Worm (Caenorhabditis elegans) whole organism, mixed stage, embryonic: ENCODE measurements around the gene Y51H7BR.4.
"Not testable (repeated sequence)": the region's sequence is repeated elsewhere in the genome, so short reads cannot be mapped to it uniquely, and the experiment has no call there.

Experiments used
- M03D4.4 ChIP-seq: sonication (generic microtip); optimal IDR thresholded peaks from 2 replicates; lab custom pipeline; 2017; ENCODE audit warnings: mild to moderate bottlenecking, missing genetic modification characterization, missing compliant biosample characterization
- bed-3 ChIP-seq: fragments of 200-800 bp; sonication (Bioruptor generic); optimal IDR thresholded peaks from 3 replicates; lab custom pipeline; 2018; ENCODE audit warnings: mild to moderate bottlenecking, missing genetic modification characterization, moderate library complexity, missing compliant biosample characterization
- ceh-39 ChIP-seq: fragments of 150-350 bp; optimal IDR thresholded peaks from 2 replicates; lab custom pipeline; 2014; ENCODE audit warnings: missing biosample characterization, missing genetic modification characterization
- ceh-43 ChIP-seq: fragments of 200-800 bp; sonication (Bioruptor generic); optimal IDR thresholded peaks from 2 replicates; lab custom pipeline; 2018; ENCODE audit warnings: mild to moderate bottlenecking, missing genetic modification characterization, moderate library complexity, missing compliant biosample characterization
- ceh-83 ChIP-seq: fragments of 200-800 bp; sonication (Bioruptor generic); optimal IDR thresholded peaks from 2 replicates; lab custom pipeline; 2018; ENCODE audit warnings: mild to moderate bottlenecking, missing genetic modification characterization, missing compliant biosample characterization
- ces-1 ChIP-seq: fragments of 150-350 bp; optimal IDR thresholded peaks from 2 replicates; lab custom pipeline; 2014; ENCODE audit warnings: missing biosample characterization, missing genetic modification reagents, missing genetic modification characterization
- cnd-1 ChIP-seq: fragments of 200-800 bp; sonication (Bioruptor generic); optimal IDR thresholded peaks from 2 replicates; lab custom pipeline; 2018; ENCODE audit warnings: mild to moderate bottlenecking, missing genetic modification characterization, missing compliant biosample characterization
- drap-1 ChIP-seq: fragments of 200-800 bp; sonication (Bioruptor generic); optimal IDR thresholded peaks from 3 replicates; lab custom pipeline; 2018; ENCODE audit warnings: mild to moderate bottlenecking, missing genetic modification characterization, missing compliant biosample characterization
- elt-1 ChIP-seq: sonication (generic microtip); optimal IDR thresholded peaks from 2 replicates; lab custom pipeline; 2017; ENCODE audit warnings: missing genetic modification characterization, mild to moderate bottlenecking, missing compliant biosample characterization, antibody characterized with exemption, moderate library complexity, borderline replicate concordance; ENCODE audit not compliant: insufficient read depth
- flh-1 ChIP-seq: fragments of 200-800 bp; sonication (Bioruptor generic); optimal IDR thresholded peaks from 2 replicates; lab custom pipeline; 2018; ENCODE audit warnings: mild to moderate bottlenecking, missing genetic modification characterization, moderate library complexity, missing compliant biosample characterization
- ham-2 ChIP-seq: fragments of 200-800 bp; sonication (Bioruptor generic); optimal IDR thresholded peaks from 2 replicates; lab custom pipeline; 2018; ENCODE audit warnings: mild to moderate bottlenecking, missing genetic modification characterization, missing compliant biosample characterization
- lin-13 ChIP-seq: fragments of 150-350 bp; optimal IDR thresholded peaks from 2 replicates; lab custom pipeline; 2014; ENCODE audit warnings: missing biosample characterization, missing genetic modification characterization
- lin-32 ChIP-seq: fragments of 200-800 bp; sonication (Bioruptor generic); optimal IDR thresholded peaks from 2 replicates; lab custom pipeline; 2018; ENCODE audit warnings: mild to moderate bottlenecking, missing genetic modification characterization, missing compliant biosample characterization
- lsy-2 ChIP-seq: fragments of 150-350 bp; optimal IDR thresholded peaks from 2 replicates; lab custom pipeline; 2014; ENCODE audit warnings: missing biosample characterization, missing genetic modification characterization
- mls-2 ChIP-seq: sonication (generic microtip); optimal IDR thresholded peaks from 2 replicates; lab custom pipeline; 2016; ENCODE audit warnings: mild to moderate bottlenecking, missing genetic modification characterization, moderate library complexity, missing compliant biosample characterization
- nhr-12 ChIP-seq: fragments of 150-350 bp; optimal IDR thresholded peaks from 2 replicates; lab custom pipeline; 2014; ENCODE audit warnings: missing biosample characterization, missing genetic modification characterization
- nhr-2 ChIP-seq: fragments of 150-350 bp; optimal IDR thresholded peaks from 2 replicates; lab custom pipeline; 2014; ENCODE audit warnings: missing biosample characterization, missing genetic modification characterization
- nhr-237 ChIP-seq: fragments of 150-350 bp; optimal IDR thresholded peaks from 2 replicates; lab custom pipeline; 2014; ENCODE audit warnings: missing biosample characterization, missing genetic modification characterization
- nhr-28 ChIP-seq: fragments of 150-350 bp; optimal IDR thresholded peaks from 2 replicates; lab custom pipeline; 2014; ENCODE audit warnings: missing biosample characterization, missing genetic modification characterization
- sem-2 ChIP-seq: fragments of 200-800 bp; sonication (Bioruptor generic); optimal IDR thresholded peaks from 2 replicates; lab custom pipeline; 2018; ENCODE audit warnings: mild to moderate bottlenecking, missing genetic modification characterization, missing compliant biosample characterization
- sptf-1 ChIP-seq: sonication (generic microtip); optimal IDR thresholded peaks from 2 replicates; lab custom pipeline; 2017; ENCODE audit warnings: mild to moderate bottlenecking, missing genetic modification characterization, moderate library complexity, missing compliant biosample characterization
- tbx-8 ChIP-seq: fragments of 200-800 bp; sonication (Bioruptor generic); optimal IDR thresholded peaks from 2 replicates; lab custom pipeline; 2018; ENCODE audit warnings: mild to moderate bottlenecking, missing genetic modification characterization, moderate library complexity, missing compliant biosample characterization
- unc-39 ChIP-seq: fragments of 150-350 bp; optimal IDR thresholded peaks from 2 replicates; lab custom pipeline; 2014; ENCODE audit warnings: missing biosample characterization, missing genetic modification characterization
- unc-62 ChIP-seq: fragments of 150-350 bp; optimal IDR thresholded peaks from 2 replicates; lab custom pipeline; 2014; ENCODE audit warnings: missing biosample characterization, missing genetic modification reagents, missing genetic modification characterization

The Y51H7BR.4 gene

DNA sequence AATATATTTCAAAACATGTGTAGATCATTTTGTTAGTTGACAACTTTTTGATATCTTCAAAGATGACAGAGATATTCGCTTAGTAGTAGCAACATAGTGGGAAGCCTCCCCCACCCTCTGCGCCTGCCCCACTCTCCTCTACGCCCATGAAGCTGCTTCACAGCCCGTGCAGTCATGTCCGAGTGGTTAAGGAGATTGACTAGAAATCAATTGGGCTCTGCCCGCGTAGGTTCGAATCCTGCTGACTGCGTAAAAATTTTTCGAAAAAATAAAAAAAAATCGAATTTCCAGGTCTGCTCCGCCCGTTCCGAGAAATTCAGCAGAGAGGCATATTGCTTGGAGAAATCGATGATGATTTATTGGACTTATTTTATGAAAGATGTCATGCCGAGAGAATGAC, 9.3 kb upstream of the Y51H7BR.4 start:
- no peak for TF ChIP-seq lin-32 (GFP tag; lab: Kevin White, UChicago)
- peak; percentile 29 for TF ChIP-seq ces-1 (GFP tag; lab: Kevin White, UChicago)
- no peak for TF ChIP-seq elt-1
- peak; percentile 54 for TF ChIP-seq sptf-1 (tag; lab: Kevin White, UChicago)
- TF ChIP-seq nhr-237 (tag; lab: Kevin White, UChicago) = no peak
- no peak for TF ChIP-seq bed-3 (GFP tag; lab: Kevin White, UChicago)
- TF ChIP-seq sem-2 (GFP tag; lab: Kevin White, UChicago) = peak; percentile 11
- no peak for TF ChIP-seq drap-1 (GFP tag; lab: Kevin White, UChicago)
- peak; percentile 28 for TF ChIP-seq mls-2 (tag; lab: Kevin White, UChicago)
- TF ChIP-seq nhr-28 = no peak
- peak; percentile 20 for TF ChIP-seq ceh-83 (GFP tag; lab: Kevin White, UChicago)
- TF ChIP-seq ceh-39 (tag; lab: Kevin White, UChicago) = no peak
- no peak for TF ChIP-seq unc-39 (tag; lab: Kevin White, UChicago)
- TF ChIP-seq lin-13 (tag; lab: Kevin White, UChicago) = no peak

DNA sequence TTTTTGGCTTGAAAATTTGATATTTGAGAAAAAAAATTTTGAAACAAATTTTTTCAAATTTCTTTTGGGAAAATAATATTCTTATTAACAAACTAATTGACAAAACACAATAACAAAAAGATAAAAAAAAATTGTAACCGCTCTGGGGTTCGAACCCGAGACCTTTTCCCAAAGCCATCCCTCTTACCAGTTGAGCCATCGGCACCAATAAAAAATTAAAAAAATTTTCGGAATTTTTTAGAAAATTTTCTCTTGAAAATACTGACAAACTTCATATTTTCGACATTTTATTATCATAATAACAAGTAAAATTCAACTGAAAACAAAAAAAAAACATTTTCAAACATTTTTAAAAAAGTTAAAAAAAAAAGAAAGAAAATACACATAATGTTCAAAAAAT, 7.2 kb upstream of the Y51H7BR.4 start:
- no peak for TF ChIP-seq mls-2 (tag; lab: Kevin White, UChicago)
- no peak for TF ChIP-seq bed-3 (GFP tag; lab: Kevin White, UChicago)
- TF ChIP-seq sem-2 (GFP tag; lab: Kevin White, UChicago) = no peak
- no peak for TF ChIP-seq ces-1 (GFP tag; lab: Kevin White, UChicago)
- no peak for TF ChIP-seq ham-2 (GFP tag; lab: Kevin White, UChicago)
- TF ChIP-seq lsy-2 (tag; lab: Kevin White, UChicago) = no peak
- TF ChIP-seq flh-1 = no peak
- no peak for TF ChIP-seq tbx-8 (GFP tag; lab: Kevin White, UChicago)

ce11 chrII:1525498-1525897, 3.7 kb upstream of the Y51H7BR.4 start, which contains the start of gene Y51H7BR.7:
Gene Y51H7BR.7 (minus strand): TSS chrII:1525598.
- TF ChIP-seq mls-2 (tag; lab: Kevin White, UChicago) = no peak
- no peak for TF ChIP-seq nhr-2 (tag; lab: Kevin White, UChicago)
- TF ChIP-seq nhr-237 (tag; lab: Kevin White, UChicago) = no peak
- no peak for TF ChIP-seq ces-1 (GFP tag; lab: Kevin White, UChicago)
- no peak for TF ChIP-seq ceh-43 (GFP tag; lab: Kevin White, UChicago)
- no peak for TF ChIP-seq drap-1 (GFP tag; lab: Kevin White, UChicago)

DNA sequence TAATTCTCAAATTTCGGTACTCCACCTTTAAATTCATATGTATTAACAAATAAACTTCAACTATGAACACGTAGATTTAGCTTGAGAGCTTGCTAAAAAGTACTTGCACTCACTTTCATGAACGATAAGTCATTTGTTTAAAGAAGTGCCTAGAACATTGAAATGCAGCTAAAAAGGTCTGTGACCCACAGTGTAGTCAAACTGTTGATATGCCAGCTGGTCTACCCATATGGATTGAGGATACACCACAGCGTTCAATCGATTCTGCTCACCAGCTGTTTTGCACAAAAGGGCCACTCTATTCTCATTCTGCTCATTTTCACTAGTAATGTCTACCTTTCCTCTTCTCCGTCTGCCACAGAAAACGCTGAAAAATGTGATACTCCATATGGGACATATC, 6.8 kb downstream of the Y51H7BR.4 start, which contains the start of gene fbxb-43:
fbxb-43 (plus strand) TSS at position 301 of the 400 bp plus-strand sequence.
- no peak for TF ChIP-seq ceh-83 (GFP tag; lab: Kevin White, UChicago)
- TF ChIP-seq cnd-1 (tag; lab: Kevin White, UChicago) = peak; percentile 51
- TF ChIP-seq, all 35 proteins: peak for 1

DNA sequence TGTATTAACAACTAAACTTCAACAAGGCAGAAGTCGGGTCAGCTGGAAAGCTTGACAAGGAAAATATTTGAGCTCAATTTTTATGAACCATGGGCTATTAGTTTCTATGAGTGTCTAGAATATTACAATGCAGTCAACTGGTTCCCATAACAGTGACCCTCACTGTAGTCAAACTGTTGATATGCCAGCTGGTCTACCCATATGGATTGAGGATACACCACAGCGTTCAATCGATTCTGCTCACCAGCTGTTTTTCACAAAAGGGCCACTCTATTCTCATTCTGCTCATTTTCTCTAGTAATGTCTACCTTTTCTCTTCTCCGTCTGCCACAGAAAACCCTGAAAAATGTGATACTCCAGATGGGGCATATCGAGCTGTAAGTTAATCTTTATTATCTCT, 8.2 kb downstream of the Y51H7BR.4 start, which contains the start of gene fbxb-42:
fbxb-42 (plus strand) TSS at position 301 of the 400 bp plus-strand sequence.
- TF ChIP-seq cnd-1 (tag; lab: Kevin White, UChicago) (peak; percentile 48), tbx-8 (GFP tag; lab: Kevin White, UChicago) (no peak), M03D4.4 (tag; lab: Kevin White, UChicago) (no peak), ceh-83 (GFP tag; lab: Kevin White, UChicago) (no peak), nhr-2 (tag; lab: Kevin White, UChicago) (no peak), nhr-12 (no peak), sem-2 (GFP tag; lab: Kevin White, UChicago) (no peak), bed-3 (GFP tag; lab: Kevin White, UChicago) (no peak), unc-62 (GFP tag; lab: Kevin White, UChicago) (no peak)
- TF ChIP-seq, all 35 proteins: peak for 1

DNA sequence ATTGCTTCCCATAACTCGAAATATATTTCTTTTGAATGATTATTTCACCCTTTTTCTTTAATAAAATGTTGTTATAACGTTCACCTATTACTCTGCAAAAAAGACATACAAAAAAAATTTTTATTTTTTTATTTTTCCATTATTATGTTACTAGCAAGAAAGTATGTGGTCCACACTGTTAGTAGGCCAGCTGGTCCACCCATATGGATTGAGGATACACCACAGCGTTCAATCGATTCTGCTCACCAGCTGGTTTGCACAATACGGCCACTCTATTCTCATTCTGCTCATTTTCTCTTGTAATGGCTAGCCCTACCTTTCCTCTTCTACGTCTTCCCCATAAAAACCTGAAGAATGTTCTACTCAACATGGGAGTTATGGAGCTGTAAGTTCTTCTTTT, 9.4 kb downstream of the Y51H7BR.4 start, which contains the start of gene fbxb-44:
fbxb-44 (plus strand) TSS at position 301 of the 400 bp plus-strand sequence.
- TF ChIP-seq unc-39 (tag; lab: Kevin White, UChicago) (no peak), nhr-28 (no peak), cnd-1 (tag; lab: Kevin White, UChicago) (peak; percentile 34), unc-62 (GFP tag; lab: Kevin White, UChicago) (no peak), lin-13 (tag; lab: Kevin White, UChicago) (no peak), ceh-83 (GFP tag; lab: Kevin White, UChicago) (no peak), M03D4.4 (tag; lab: Kevin White, UChicago) (no peak)

ce11 chrII:1540628-1541027, 11.5 kb downstream of the Y51H7BR.4 start, which contains the start of gene poml-4:
Gene poml-4 (plus strand): TSS chrII:1540928.
- not testable (repeated sequence) for TF ChIP-seq sem-2 (GFP tag; lab: Kevin White, UChicago); cnd-1 (tag; lab: Kevin White, UChicago); ceh-43 (GFP tag; lab: Kevin White, UChicago)
